Worm (Caenorhabditis elegans) whole organism, young adult: ENCODE measurements around the gene ZK632.2.

ENCODE experiments used
- F22D6.2 ChIP-seq: sonication (generic microtip); optimal IDR thresholded peaks from 2 replicates; lab custom pipeline; 2016; ENCODE audit warnings: mild to moderate bottlenecking, missing genetic modification characterization, missing compliant biosample characterization
- F52B5.7 ChIP-seq: sonication (generic microtip); optimal IDR thresholded peaks from 2 replicates; lab custom pipeline; 2016; ENCODE audit warnings: mild to moderate bottlenecking, missing genetic modification characterization, missing compliant biosample characterization
- F55B11.4 ChIP-seq: sonication (generic microtip); optimal IDR thresholded peaks from 2 replicates; lab custom pipeline; 2016; ENCODE audit warnings: missing compliant biosample characterization, missing genetic modification characterization, borderline replicate concordance; ENCODE audit not compliant: insufficient read depth
- F57C9.4 ChIP-seq: sonication (generic microtip); optimal IDR thresholded peaks from 2 replicates; lab custom pipeline; 2017; ENCODE audit warnings: mild to moderate bottlenecking, missing genetic modification characterization, missing compliant biosample characterization
- ama-1 ChIP-seq, 3 experiments: fragments of 150-350 bp in 1 of 3; sonication (generic microtip) in 2 of 3; optimal IDR thresholded peaks; 2 replicates each; lab custom pipeline; 2014 to 2018; ENCODE audit warnings: missing biosample characterization in 2 of 3, missing genetic modification characterization in 2 of 3, missing genetic modification reagents in 2 of 3
- efl-1 ChIP-seq: fragments of 150-350 bp; optimal IDR thresholded peaks from 2 replicates; lab custom pipeline; 2014; ENCODE audit warnings: missing biosample characterization, missing genetic modification reagents, missing genetic modification characterization
- mel-28 ChIP-seq: sonication (generic microtip); optimal IDR thresholded peaks from 2 replicates; lab custom pipeline; 2016; ENCODE audit warnings: borderline replicate concordance, mild to moderate bottlenecking, missing genetic modification characterization, missing compliant biosample characterization
- nfya-1 ChIP-seq: sonication (generic microtip); optimal IDR thresholded peaks from 2 replicates; lab custom pipeline; 2017; ENCODE audit warnings: antibody characterized with exemption, missing compliant biosample characterization, missing genetic modification characterization, borderline replicate concordance; ENCODE audit not compliant: insufficient read depth
- xnd-1 ChIP-seq: sonication (generic microtip); optimal IDR thresholded peaks from 2 replicates; lab custom pipeline; 2016; ENCODE audit warnings: missing genotype, missing genetic modification reagents, missing genetic modification characterization, missing compliant biosample characterization
- zfh-2 ChIP-seq: fragments of 200-800 bp; sonication (Bioruptor generic); conservative IDR thresholded peaks from 2 replicates; pipeline ENCODE4 v1.3.6; 2022; ENCODE audit warnings: missing genetic modification reagents, missing genetic modification characterization, missing compliant biosample characterization

ce11 chrIII:9770590-9770989 lies 28.3 kb upstream of the ZK632.2 start:
- no peak for TF ChIP-seq F22D6.2 (tag; lab: Kevin White, UChicago)
- no peak for TF ChIP-seq zfh-2 (GFP tag; lab: Robert Waterston, UW)
- no peak for TF ChIP-seq mel-28
- TF ChIP-seq F52B5.7 (tag; lab: Kevin White, UChicago): no peak
- no peak for TF ChIP-seq xnd-1 (tag; lab: Kevin White, UChicago)
- TF ChIP-seq F55B11.4 (tag; lab: Kevin White, UChicago): no peak
- TF ChIP-seq ama-1 (optimal IDR thresholded peaks at IDR 0.05; lab: Kevin White, UChicago): no peak
- TF ChIP-seq ama-1 (GFP tag; optimal IDR thresholded peaks at IDR 0.05; lab: Kevin White, UChicago): no peak
- no peak for TF ChIP-seq F57C9.4
- TF ChIP-seq nfya-1 (tag; lab: Kevin White, UChicago): no peak
- TF ChIP-seq efl-1 (GFP tag; lab: Kevin White, UChicago): no peak
